3 worm cellular contexts compared by ENCODE assay signal in the genomic region with DNA sequence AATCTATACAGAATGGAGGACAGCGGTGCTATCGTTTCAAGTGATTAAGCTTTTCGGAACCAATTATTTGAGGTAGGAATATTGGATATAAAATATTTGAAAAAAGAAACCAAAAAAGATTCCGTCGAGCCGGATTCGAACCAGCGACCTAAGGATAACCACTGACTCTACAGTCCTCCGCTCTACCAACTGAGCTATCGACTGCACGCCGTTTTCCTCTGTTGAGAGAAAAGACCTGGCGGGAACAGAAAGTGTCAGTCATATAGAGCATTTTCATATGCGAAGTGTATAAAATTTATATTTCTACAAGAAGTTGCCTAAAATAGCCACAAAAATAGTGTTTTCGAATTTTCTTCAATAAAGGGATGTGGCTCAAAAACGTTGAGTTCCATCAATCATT.
A peak's percentile ranks its signal among the peaks of the same experiment; 100 is the strongest.
TF ChIP-seq lines count a peak whose summit lies in the region.

No protein-coding gene starts in this region.

TF ChIP-seq in whole organism, L1 larva, 84 proteins besides CTCF, POLR2A, EP300 and RAD21 (continued from another document):
- peak; percentile 58 for TF ChIP-seq nhr-85 (tag; lab: Kevin White, UChicago)
- no peak for TF ChIP-seq nhr-77 (tag; optimal IDR thresholded peaks at IDR 0.05; lab: Kevin White, UChicago)
- no peak for TF ChIP-seq lsy-2 (tag; optimal IDR thresholded peaks at IDR 0.05; lab: Kevin White, UChicago)
- TF ChIP-seq fkh-10 (GFP tag; optimal IDR thresholded peaks at IDR 0.05; lab: Kevin White, UChicago), result no peak
- peak; percentile 92 for TF ChIP-seq snpc-4 (tag; optimal IDR thresholded peaks at IDR 0.05; lab: Kevin White, UChicago)
- TF ChIP-seq pag-3 (tag; optimal IDR thresholded peaks at IDR 0.05; lab: Kevin White, UChicago; ENCODE audit: borderline replicate concordance, insufficient read depth), result no peak
- TF ChIP-seq mdl-1 (tag; optimal IDR thresholded peaks at IDR 0.05; lab: Kevin White, UChicago), result no peak
- no peak for TF ChIP-seq hlh-4 (tag; optimal IDR thresholded peaks at IDR 0.05; lab: Kevin White, UChicago)
- TF ChIP-seq lin-15B (tag; optimal IDR thresholded peaks at IDR 0.05; lab: Kevin White, UChicago), result no peak
- TF ChIP-seq elt-2 (tag; optimal IDR thresholded peaks at IDR 0.05; lab: Kevin White, UChicago), result peak; percentile 53
- peak in 1 of 2 experiments; percentile 28 for TF ChIP-seq lin-35 (GFP tag; optimal IDR thresholded peaks at IDR 0.05; lab: Kevin White, UChicago)
- TF ChIP-seq unc-130 (tag; optimal IDR thresholded peaks at IDR 0.05; lab: Kevin White, UChicago), result no peak
- no peak for TF ChIP-seq C34B4.2 (tag; optimal IDR thresholded peaks at IDR 0.05; lab: Kevin White, UChicago)
- TF ChIP-seq nhr-84 (tag; optimal IDR thresholded peaks at IDR 0.05; lab: Kevin White, UChicago), result no peak
- no peak for TF ChIP-seq nhr-11 (tag; optimal IDR thresholded peaks at IDR 0.05; lab: Kevin White, UChicago)
- TF ChIP-seq nhr-76 (tag; optimal IDR thresholded peaks at IDR 0.05; lab: Kevin White, UChicago), result no peak
- no peak for TF ChIP-seq aly-2 (tag; optimal IDR thresholded peaks at IDR 0.05; lab: Kevin White, UChicago)
- TF ChIP-seq efl-1 (optimal IDR thresholded peaks at IDR 0.05; lab: Kevin White, UChicago), result peak in 1 of 2 experiments; percentile 32
- no peak for TF ChIP-seq efl-1 (GFP tag; optimal IDR thresholded peaks at IDR 0.05 in 1 of 2; lab: Kevin White, UChicago)
- no peak for TF ChIP-seq ets-5 (GFP tag; IDR thresholded peaks at IDR 0.05; lab: Robert Waterston, UW)
- TF ChIP-seq fos-1 (tag; optimal IDR thresholded peaks at IDR 0.05; lab: Kevin White, UChicago), result no peak
- TF ChIP-seq dpl-1 (GFP tag; optimal IDR thresholded peaks at IDR 0.05; lab: Kevin White, UChicago), result no peak
- TF ChIP-seq nhr-71 (tag; optimal IDR thresholded peaks at IDR 0.05; lab: Kevin White, UChicago), result no peak
- TF ChIP-seq tlp-1 (tag; optimal IDR thresholded peaks at IDR 0.05; lab: Kevin White, UChicago), result no peak
- peak; percentile 42 for TF ChIP-seq nhr-90 (tag; optimal IDR thresholded peaks at IDR 0.05; lab: Kevin White, UChicago; ENCODE audit: poor library complexity)
- no peak for TF ChIP-seq nhr-19 (GFP tag; conservative IDR thresholded peaks at IDR 0.05; lab: Robert Waterston, UW)
- TF ChIP-seq hlh-17 (GFP tag; optimal IDR thresholded peaks at IDR 0.05; lab: Kevin White, UChicago; ENCODE audit: borderline replicate concordance), result no peak
- TF ChIP-seq rnt-1 (tag; optimal IDR thresholded peaks at IDR 0.05; lab: Kevin White, UChicago), result peak; percentile 20
- TF ChIP-seq nhr-28 (tag; optimal IDR thresholded peaks at IDR 0.05; lab: Kevin White, UChicago), result no peak
- no peak for TF ChIP-seq vab-15 (tag; optimal IDR thresholded peaks at IDR 0.05; lab: Kevin White, UChicago)
- TF ChIP-seq aha-1 (tag; optimal IDR thresholded peaks at IDR 0.05; lab: Kevin White, UChicago), result no peak
- TF ChIP-seq skn-1 (tag; optimal IDR thresholded peaks at IDR 0.05; lab: Kevin White, UChicago), result no peak
- TF ChIP-seq swsn-7 (tag; optimal IDR thresholded peaks at IDR 0.05; lab: Kevin White, UChicago), result peak; percentile 14
- no peak for TF ChIP-seq alr-1 (tag; optimal IDR thresholded peaks at IDR 0.05; lab: Kevin White, UChicago; ENCODE audit: borderline replicate concordance)
- no peak for TF ChIP-seq zag-1 (tag; optimal IDR thresholded peaks at IDR 0.05; lab: Kevin White, UChicago)
- TF ChIP-seq ama-1 (optimal IDR thresholded peaks at IDR 0.05; lab: Kevin White, UChicago), result no peak
- TF ChIP-seq pax-3 (tag; optimal IDR thresholded peaks at IDR 0.05; lab: Kevin White, UChicago), result no peak
- no peak for TF ChIP-seq tbx-2 (tag; optimal IDR thresholded peaks at IDR 0.05; lab: Kevin White, UChicago)
- no peak for TF ChIP-seq jun-1 (tag; optimal IDR thresholded peaks at IDR 0.05; lab: Kevin White, UChicago)
- TF ChIP-seq lin-14 (GFP tag; optimal IDR thresholded peaks at IDR 0.05; lab: Kevin White, UChicago), result no peak

TF ChIP-seq in whole organism, L4 larva, 104 proteins besides CTCF, POLR2A, EP300 and RAD21 (continued from another document):
- TF ChIP-seq ceh-62 (tag; optimal IDR thresholded peaks at IDR 0.05; lab: Kevin White, UChicago) (no peak), duxl-1 (tag; optimal IDR thresholded peaks at IDR 0.05; lab: Kevin White, UChicago; ENCODE audit: poor library complexity) (peak; percentile 78), daf-16 (GFP tag; optimal IDR thresholded peaks at IDR 0.05; lab: Kevin White, UChicago) (peak; percentile 56 to 75), daf-16 (tag; optimal IDR thresholded peaks at IDR 0.05; lab: Kevin White, UChicago) (peak; percentile 57), nhr-237 (tag; optimal IDR thresholded peaks at IDR 0.05; lab: Kevin White, UChicago) (no peak), mep-1 (tag; optimal IDR thresholded peaks at IDR 0.05; lab: Kevin White, UChicago) (peak; percentile 61), lim-7 (GFP tag; IDR thresholded peaks at IDR 0.05; lab: Robert Waterston, UW) (peak; percentile 75), saeg-2 (GFP tag; IDR thresholded peaks at IDR 0.05; lab: Robert Waterston, UW) (no peak), nhr-48 (tag; optimal IDR thresholded peaks at IDR 0.05; lab: Kevin White, UChicago) (peak; percentile 28), unc-130 (GFP tag; optimal IDR thresholded peaks at IDR 0.05; lab: Kevin White, UChicago) (peak; percentile 8), tra-1 (GFP tag; IDR thresholded peaks at IDR 0.05; lab: Robert Waterston, UW) (peak; percentile 59; the same call in 1 of the 2 replicates), hlh-11 (tag; optimal IDR thresholded peaks at IDR 0.05; lab: Kevin White, UChicago) (peak; percentile 67), skn-1 (tag; optimal IDR thresholded peaks at IDR 0.05; lab: Kevin White, UChicago) (no peak), snpc-1.2 (GFP tag; IDR thresholded peaks at IDR 0.05; lab: Robert Waterston, UW) (peak; percentile 60), lin-1 (GFP tag; IDR thresholded peaks at IDR 0.05; lab: Robert Waterston, UW) (peak; percentile 62), nhr-76 (tag; optimal IDR thresholded peaks at IDR 0.05; lab: Kevin White, UChicago) (no peak), aha-1 (tag; lab: Kevin White, UChicago) (peak; percentile 58), dpl-1 (GFP tag; optimal IDR thresholded peaks at IDR 0.05; lab: Kevin White, UChicago) (peak; percentile 15), hlh-30 (tag; optimal IDR thresholded peaks at IDR 0.05; lab: Kevin White, UChicago; ENCODE audit: insufficient read depth) (peak; percentile 43), nhr-41 (GFP tag; IDR thresholded peaks at IDR 0.05; lab: Robert Waterston, UW) (no peak), daf-19 (GFP tag; conservative IDR thresholded peaks at IDR 0.05; lab: Robert Waterston, UW) (no peak), hmg-1.1 (GFP tag; IDR thresholded peaks at IDR 0.05; lab: Robert Waterston, UW) (no peak), snpc-4 (tag; optimal IDR thresholded peaks at IDR 0.05; lab: Kevin White, UChicago) (peak; percentile 83), lin-13 (GFP tag; optimal IDR thresholded peaks at IDR 0.05; lab: Kevin White, UChicago) (peak; percentile 12), arid-1 (GFP tag; conservative IDR thresholded peaks at IDR 0.05; lab: Robert Waterston, UW) (peak; percentile 69; the same call in 1 of the 2 replicates), Y48G9A.11 (GFP tag; IDR thresholded peaks at IDR 0.05; lab: Robert Waterston, UW) (peak; percentile 80), lsy-2 (tag; optimal IDR thresholded peaks at IDR 0.05; lab: Kevin White, UChicago) (peak in 1 of 2 experiments; percentile 68), madf-5 (GFP tag; IDR thresholded peaks at IDR 0.05; lab: Robert Waterston, UW) (0 out of 4 replicates have a peak, but pooled peaks of 1 of the 2 experiments have one; percentile 37), vab-7 (GFP tag; IDR thresholded peaks at IDR 0.05; lab: Robert Waterston, UW) (peak; percentile 65; the same call in 1 of the 2 replicates), T26A8.4 (GFP tag; IDR thresholded peaks at IDR 0.05; lab: Robert Waterston, UW) (peak; percentile 86)

TF ChIP-seq in whole organism, young adult, 124 proteins besides CTCF, POLR2A, EP300 and RAD21 (continued from another document and continues in another):
- peak; percentile 65 for TF ChIP-seq rpc-1 (optimal IDR thresholded peaks at IDR 0.05; lab: Kevin White, UChicago)
- TF ChIP-seq rpc-1 (tag; optimal IDR thresholded peaks at IDR 0.05; lab: Kevin White, UChicago), result peak; percentile 81
- TF ChIP-seq F37B4.10 (GFP tag; IDR thresholded peaks at IDR 0.05; lab: Robert Waterston, UW), result no peak
- TF ChIP-seq mel-28 (tag; optimal IDR thresholded peaks at IDR 0.05; lab: Kevin White, UChicago; ENCODE audit: borderline replicate concordance), result no peak
- TF ChIP-seq lin-35 (GFP tag; optimal IDR thresholded peaks at IDR 0.05; lab: Kevin White, UChicago), result no peak
- no peak for TF ChIP-seq attf-6 (GFP tag; IDR thresholded peaks at IDR 0.05; lab: Robert Waterston, UW)
- TF ChIP-seq mes-4 (tag; optimal IDR thresholded peaks at IDR 0.05; lab: Kevin White, UChicago), result peak; percentile 24
- 0 out of 2 replicates have a peak, but pooled peaks have one; percentile 35 for TF ChIP-seq pbrm-1 (GFP tag; IDR thresholded peaks at IDR 0.05; lab: Robert Waterston, UW)
- TF ChIP-seq hmg-1.2 (GFP tag; IDR thresholded peaks at IDR 0.05; lab: Robert Waterston, UW), result peak; percentile 67
- TF ChIP-seq K12H6.12 (tag; optimal IDR thresholded peaks at IDR 0.05; lab: Kevin White, UChicago), result no peak
- TF ChIP-seq somi-1 (GFP tag; optimal IDR thresholded peaks at IDR 0.05; lab: Kevin White, UChicago), result no peak
- TF ChIP-seq lin-40 (tag; optimal IDR thresholded peaks at IDR 0.05; lab: Kevin White, UChicago), result no peak
- no peak for TF ChIP-seq C17E4.6 (GFP tag; IDR thresholded peaks at IDR 0.05; lab: Robert Waterston, UW)
- TF ChIP-seq F22D6.2 (tag; optimal IDR thresholded peaks at IDR 0.05; lab: Kevin White, UChicago), result no peak
- TF ChIP-seq ceh-27 (GFP tag; optimal IDR thresholded peaks at IDR 0.05; lab: Kevin White, UChicago), result no peak
- TF ChIP-seq snpc-4 (GFP tag; optimal IDR thresholded peaks at IDR 0.05; lab: Kevin White, UChicago), result peak; percentile 90
- TF ChIP-seq snpc-4 (tag; optimal IDR thresholded peaks at IDR 0.05; lab: Kevin White, UChicago), result peak; percentile 95 to 97 (median 96)
- TF ChIP-seq fkh-3 (tag; optimal IDR thresholded peaks at IDR 0.05; lab: Kevin White, UChicago), result no peak
- peak; percentile 26 for TF ChIP-seq madf-10 (tag; optimal IDR thresholded peaks at IDR 0.05; lab: Kevin White, UChicago)
- no peak for TF ChIP-seq nfya-2 (GFP tag; IDR thresholded peaks at IDR 0.05; lab: Robert Waterston, UW)
- TF ChIP-seq Y53F4B.3 (GFP tag; IDR thresholded peaks at IDR 0.05; lab: Robert Waterston, UW), result no peak
- peak; percentile 49 for TF ChIP-seq xnd-1 (tag; optimal IDR thresholded peaks at IDR 0.05; lab: Kevin White, UChicago)
- TF ChIP-seq T07F8.4 (tag; optimal IDR thresholded peaks at IDR 0.05; lab: Kevin White, UChicago), result peak; percentile 3
- TF ChIP-seq athp-1 (tag; optimal IDR thresholded peaks at IDR 0.05; lab: Kevin White, UChicago), result peak; percentile 11
- peak; percentile 75 for TF ChIP-seq lin-54 (GFP tag; optimal IDR thresholded peaks at IDR 0.05; lab: Kevin White, UChicago)
- no peak for TF ChIP-seq nhr-120 (GFP tag; IDR thresholded peaks at IDR 0.05; lab: Robert Waterston, UW)
- TF ChIP-seq F33H1.4 (GFP tag; IDR thresholded peaks at IDR 0.05; lab: Robert Waterston, UW), result peak; percentile 77
- no peak for TF ChIP-seq let-526 (GFP tag; IDR thresholded peaks at IDR 0.05; lab: Robert Waterston, UW)
- TF ChIP-seq mxl-1 (tag; optimal IDR thresholded peaks at IDR 0.05; lab: Kevin White, UChicago), result peak; percentile 16
- no peak for TF ChIP-seq ceh-91 (GFP tag; IDR thresholded peaks at IDR 0.05; lab: Robert Waterston, UW)
- TF ChIP-seq mcd-1 (GFP tag; IDR thresholded peaks at IDR 0.05; lab: Robert Waterston, UW), result peak; percentile 66
- 0 out of 2 replicates have a peak, but pooled peaks have one; percentile 47 for TF ChIP-seq Y56A3A.18 (GFP tag; IDR thresholded peaks at IDR 0.05; lab: Robert Waterston, UW)
- no peak for TF ChIP-seq K11D2.4 (GFP tag; IDR thresholded peaks at IDR 0.05; lab: Robert Waterston, UW)
- no peak for TF ChIP-seq C06A6.2 (GFP tag; conservative IDR thresholded peaks at IDR 0.05; lab: Robert Waterston, UW)
- TF ChIP-seq madf-8 (GFP tag; conservative IDR thresholded peaks at IDR 0.05; lab: Robert Waterston, UW), result no peak; the same call in 1 of the 2 replicates
- peak; percentile 28 for TF ChIP-seq nhr-80 (tag; optimal IDR thresholded peaks at IDR 0.05; lab: Kevin White, UChicago)
- no peak for TF ChIP-seq F52B5.7 (tag; optimal IDR thresholded peaks at IDR 0.05; lab: Kevin White, UChicago)
- peak; percentile 86 for TF ChIP-seq madf-6 (GFP tag; IDR thresholded peaks at IDR 0.05; lab: Robert Waterston, UW)
- no peak for TF ChIP-seq sdz-38 (tag; optimal IDR thresholded peaks at IDR 0.05; lab: Kevin White, UChicago)
- TF ChIP-seq Y53G8AR.9 (GFP tag; conservative IDR thresholded peaks at IDR 0.05; lab: Robert Waterston, UW), result no peak
- peak; percentile 39 for TF ChIP-seq T26A5.8 (tag; optimal IDR thresholded peaks at IDR 0.05; lab: Kevin White, UChicago)
- TF ChIP-seq sea-2 (GFP tag; IDR thresholded peaks at IDR 0.05; lab: Robert Waterston, UW), result no peak
- no peak for TF ChIP-seq nhr-179 (tag; optimal IDR thresholded peaks at IDR 0.05; lab: Kevin White, UChicago)
- no peak for TF ChIP-seq atf-7 (tag; optimal IDR thresholded peaks at IDR 0.05; lab: Kevin White, UChicago)
- TF ChIP-seq attf-5 (GFP tag; optimal IDR thresholded peaks at IDR 0.05; lab: Kevin White, UChicago), result no peak
- TF ChIP-seq F57A8.1 (GFP tag; optimal IDR thresholded peaks at IDR 0.05; lab: Kevin White, UChicago), result no peak
- TF ChIP-seq ceh-100 (GFP tag; IDR thresholded peaks at IDR 0.05; lab: Robert Waterston, UW), result peak; percentile 40; the same call in 1 of the 2 replicates
- TF ChIP-seq akir-1 (GFP tag; optimal IDR thresholded peaks at IDR 0.05; lab: Kevin White, UChicago), result no peak
- TF ChIP-seq cebp-1 (GFP tag; IDR thresholded peaks at IDR 0.05; lab: Robert Waterston, UW), result no peak
- no peak for TF ChIP-seq cebp-1 (tag; optimal IDR thresholded peaks at IDR 0.05; lab: Kevin White, UChicago)
- TF ChIP-seq ekl-4 (GFP tag; IDR thresholded peaks at IDR 0.05; lab: Robert Waterston, UW), result peak; percentile 61
- peak; percentile 63 for TF ChIP-seq ZK185.1 (tag; optimal IDR thresholded peaks at IDR 0.05; lab: Kevin White, UChicago; ENCODE audit: poor library complexity, severe bottlenecking)
- TF ChIP-seq tbx-9 (tag; optimal IDR thresholded peaks at IDR 0.05; lab: Kevin White, UChicago; ENCODE audit: borderline replicate concordance), result no peak
- no peak for TF ChIP-seq zfh-2 (GFP tag; conservative IDR thresholded peaks at IDR 0.05; lab: Robert Waterston, UW)
- peak; percentile 86 for TF ChIP-seq nfyb-1 (GFP tag; IDR thresholded peaks at IDR 0.05; lab: Robert Waterston, UW)
- TF ChIP-seq die-1 (tag; optimal IDR thresholded peaks at IDR 0.05; lab: Kevin White, UChicago), result peak; percentile 69
- TF ChIP-seq sptf-2 (GFP tag; optimal IDR thresholded peaks at IDR 0.05; lab: Kevin White, UChicago), result no peak
- TF ChIP-seq unc-62 (GFP tag; optimal IDR thresholded peaks at IDR 0.05; lab: Kevin White, UChicago), result no peak
- no peak for TF ChIP-seq pha-4 (tag; optimal IDR thresholded peaks at IDR 0.05; lab: Kevin White, UChicago)
- no peak for TF ChIP-seq Y67H2A.10 (GFP tag; conservative IDR thresholded peaks at IDR 0.05; lab: Robert Waterston, UW)
- peak; percentile 95 for TF ChIP-seq tbp1 (GFP tag; optimal IDR thresholded peaks at IDR 0.05; lab: Kevin White, UChicago)
- TF ChIP-seq ztf-28 (GFP tag; IDR thresholded peaks at IDR 0.05; lab: Robert Waterston, UW), result 0 out of 2 replicates have a peak, but pooled peaks have one; percentile 12
- peak; percentile 68; the same call in 1 of the 2 replicates for TF ChIP-seq hmg-20 (GFP tag; IDR thresholded peaks at IDR 0.05; lab: Robert Waterston, UW)
- TF ChIP-seq egl-44 (GFP tag; IDR thresholded peaks at IDR 0.05; lab: Robert Waterston, UW), result no peak
- TF ChIP-seq gei-17 (GFP tag; optimal IDR thresholded peaks at IDR 0.05; lab: Kevin White, UChicago), result no peak
- no peak for TF ChIP-seq ztf-26 (tag; optimal IDR thresholded peaks at IDR 0.05; lab: Kevin White, UChicago)
- peak; percentile 19 for TF ChIP-seq hrde-1 (tag; optimal IDR thresholded peaks at IDR 0.05; lab: Kevin White, UChicago; ENCODE audit: borderline replicate concordance)
- TF ChIP-seq ceh-79 (tag; optimal IDR thresholded peaks at IDR 0.05; lab: Kevin White, UChicago), result no peak
